Fruit fly (Drosophila melanogaster): ENCODE measurements around the gene CG15715.
A peak's percentile ranks its signal among the peaks of the same experiment; 100 is the strongest.

The CG15715 gene

dm6 chr3L:15813988-15814387 is 23.3 kb downstream of the CG15715 start (continued):
- TF ChIP-seq grn (GFP tag; optimal IDR thresholded peaks at IDR 0.05) (no peak), Bdp1 (GFP tag; optimal IDR thresholded peaks at IDR 0.05) (no peak), CG6765 (GFP tag; optimal IDR thresholded peaks at IDR 0.05) (peak; percentile 76), twi (tag; optimal IDR thresholded peaks at IDR 0.05) (no peak), Antp (GFP tag; optimal IDR thresholded peaks at IDR 0.05) (no peak), CG31441 (GFP tag; IDR thresholded peaks at IDR 0.05) (no peak), zen (tag; optimal IDR thresholded peaks at IDR 0.05) (no peak), chm (GFP tag; IDR thresholded peaks at IDR 0.05) (no peak), rib (GFP tag; IDR thresholded peaks at IDR 0.05) (no peak), sna (GFP tag; IDR thresholded peaks at IDR 0.05; ENCODE audit: partially characterized antibody) (no peak), Awh (GFP tag; IDR thresholded peaks at IDR 0.05) (no peak), cg (GFP tag; optimal IDR thresholded peaks at IDR 0.05) (no peak), oc (tag; optimal IDR thresholded peaks at IDR 0.05) (no peak), CG13424 (tag; optimal IDR thresholded peaks at IDR 0.05) (no peak), run (tag; optimal IDR thresholded peaks at IDR 0.05) (no peak), CG3163 (GFP tag; optimal IDR thresholded peaks at IDR 0.05) (no peak), CG10321 (GFP tag; IDR thresholded peaks at IDR 0.05) (no peak), slbo (GFP tag; IDR thresholded peaks at IDR 0.05) (no peak), CG11093 (GFP tag; IDR thresholded peaks at IDR 0.05) (no peak), pho (GFP tag; optimal IDR thresholded peaks at IDR 0.05) (no peak), Ets65A (GFP tag) (peak; percentile 5), ssp (GFP tag; IDR thresholded peaks at IDR 0.05) (no peak), peb (GFP tag; IDR thresholded peaks at IDR 0.05) (no peak), klu (GFP tag; IDR thresholded peaks at IDR 0.05) (no peak), HLH3B (GFP tag; IDR thresholded peaks at IDR 0.05) (no peak; the same call in 1 of the 2 replicates), Xrp1 (GFP tag; IDR thresholded peaks at IDR 0.05) (no peak), CG3281 (GFP tag; optimal IDR thresholded peaks at IDR 0.05) (peak; percentile 65), CG8290 (GFP tag; optimal IDR thresholded peaks at IDR 0.05) (no peak), CG8290 (tag; optimal IDR thresholded peaks at IDR 0.05) (peak in 1 of 2 experiments; percentile 52), HmgD (GFP tag; optimal IDR thresholded peaks at IDR 0.05) (no peak), E2f2 (GFP tag; IDR thresholded peaks at IDR 0.05) (no peak), lbe (GFP tag; optimal IDR thresholded peaks at IDR 0.05) (no peak), CG16779 (GFP tag; IDR thresholded peaks at IDR 0.05) (no peak), Atf3 (GFP tag; optimal IDR thresholded peaks at IDR 0.05) (no peak), CG9609 (GFP tag; optimal IDR thresholded peaks at IDR 0.05) (no peak), CG15011 (GFP tag; optimal IDR thresholded peaks at IDR 0.05) (peak; percentile 48), p53 (GFP tag; optimal IDR thresholded peaks at IDR 0.05) (no peak), Bteb2 (GFP tag; optimal IDR thresholded peaks at IDR 0.05) (no peak), BEAF-32 (GFP tag; optimal IDR thresholded peaks at IDR 0.05) (no peak), CG15696 (tag; optimal IDR thresholded peaks at IDR 0.05) (no peak), chif (GFP tag; optimal IDR thresholded peaks at IDR 0.05) (no peak), sisA (GFP tag; IDR thresholded peaks at IDR 0.05) (no peak), jing (GFP tag; optimal IDR thresholded peaks at IDR 0.05) (no peak), salm (tag; optimal IDR thresholded peaks at IDR 0.05) (no peak), exex (tag; optimal IDR thresholded peaks at IDR 0.05) (peak; percentile 81), caup (GFP tag; optimal IDR thresholded peaks at IDR 0.05; ENCODE audit: severe bottlenecking) (peak; percentile 66), Hr3 (GFP tag; optimal IDR thresholded peaks at IDR 0.05) (no peak), Side (GFP tag; optimal IDR thresholded peaks at IDR 0.05) (no peak), MBD-R2 (GFP tag; IDR thresholded peaks at IDR 0.05) (no peak), CG16863 (GFP tag; optimal IDR thresholded peaks at IDR 0.05) (no peak), Meics (GFP tag; optimal IDR thresholded peaks at IDR 0.05) (peak; percentile 57), HLHmδ (GFP tag; optimal IDR thresholded peaks at IDR 0.05) (no peak), Atf6 (GFP tag; IDR thresholded peaks at IDR 0.05) (peak; percentile 47; the same call in 1 of the 2 replicates)

Measured in whole organism, embryonic.